Fruit fly (Drosophila melanogaster) whole organism, embryonic: ENCODE results near the gene CG13457.

ENCODE experiments used
- Abd-B ChIP-seq: fragments of 200-800 bp; sonication (Bioruptor generic); optimal IDR thresholded peaks from 2 replicates; lab custom pipeline; 2018; ENCODE audit warnings: missing biosample characterization, mild to moderate bottlenecking, missing genetic modification characterization, moderate library complexity
- Atf-2 ChIP-seq: fragments of 200-800 bp; sonication (Bioruptor generic); optimal IDR thresholded peaks from 2 replicates; lab custom pipeline; 2016; ENCODE audit warnings: missing biosample characterization, missing genetic modification characterization
- CG10321 ChIP-seq: fragments of 200-800 bp; sonication (Bioruptor generic); IDR thresholded peaks from 2 replicates; pipeline ENCODE4 v1.3.6; 2022; ENCODE audit warnings: missing biosample characterization, missing genetic modification characterization
- CG10654 ChIP-seq: fragments of 200-800 bp; sonication (Bioruptor generic); optimal IDR thresholded peaks from 2 replicates; lab custom pipeline; 2016; ENCODE audit warnings: missing biosample characterization, missing genetic modification characterization
- CG12219 ChIP-seq: fragments of 200-800 bp; sonication (Bioruptor generic); optimal IDR thresholded peaks from 3 replicates; lab custom pipeline; 2018; ENCODE audit warnings: missing biosample characterization, mild to moderate bottlenecking, missing genetic modification characterization
- CG15696 ChIP-seq: fragments of 200-800 bp; sonication (Bioruptor generic); optimal IDR thresholded peaks from 2 replicates; lab custom pipeline; 2019; ENCODE audit warnings: missing biosample characterization, mild to moderate bottlenecking, missing genetic modification characterization, moderate library complexity
- CG17328 ChIP-seq: fragments of 200-800 bp; sonication (Bioruptor generic); IDR thresholded peaks from 2 replicates; pipeline ENCODE4 v1.3.6; 2022; ENCODE audit warnings: missing biosample characterization, missing genetic modification characterization
- CG2129 ChIP-seq: fragments of 200-800 bp; sonication (Bioruptor generic); IDR thresholded peaks from 2 replicates; pipeline ENCODE4 v1.3.6; 2022; ENCODE audit warnings: missing biosample characterization, missing genetic modification characterization; ENCODE audit not compliant: partially characterized antibody
- CG2875 ChIP-seq: fragments of 200-800 bp; sonication (Bioruptor generic); optimal IDR thresholded peaks from 2 replicates; lab custom pipeline; 2017; ENCODE audit warnings: missing biosample characterization, mild to moderate bottlenecking, missing genetic modification characterization, missing genetic modification reagents
- CG31441 ChIP-seq: fragments of 200-800 bp; sonication (Bioruptor generic); IDR thresholded peaks from 2 replicates; pipeline ENCODE4 v1.3.6; 2022; ENCODE audit warnings: missing biosample characterization, missing genetic modification characterization
- CG6689 ChIP-seq: fragments of 200-800 bp; sonication (Bioruptor generic); IDR thresholded peaks from 2 replicates; pipeline ENCODE4 v1.3.6; 2022; ENCODE audit warnings: missing biosample characterization, missing genetic modification characterization
- CG6765 ChIP-seq: fragments of 200-800 bp; sonication (Bioruptor generic); optimal IDR thresholded peaks from 3 replicates; lab custom pipeline; 2017; ENCODE audit warnings: missing biosample characterization, mild to moderate bottlenecking, missing genetic modification characterization
- CG7839 ChIP-seq: fragments of 200-800 bp; sonication (Bioruptor generic); optimal IDR thresholded peaks from 3 replicates; lab custom pipeline; 2018; ENCODE audit warnings: missing biosample characterization, mild to moderate bottlenecking, missing genetic modification characterization, moderate library complexity
- CG7928 ChIP-seq: fragments of 200-800 bp; sonication (Bioruptor generic); optimal IDR thresholded peaks from 2 replicates; lab custom pipeline; 2017; ENCODE audit warnings: missing biosample characterization, mild to moderate bottlenecking, missing genetic modification characterization
- CG8924 ChIP-seq: fragments of 200-800 bp; optimal IDR thresholded peaks from 3 replicates; lab custom pipeline; 2019; ENCODE audit warnings: missing biosample characterization, mild to moderate bottlenecking, missing genetic modification characterization, moderate library complexity
- CG9876 ChIP-seq: fragments of 200-800 bp; sonication (Bioruptor generic); optimal IDR thresholded peaks from 2 replicates; lab custom pipeline; 2016; ENCODE audit warnings: missing biosample characterization, missing genetic modification characterization
- CG9932 ChIP-seq: fragments of 200-800 bp; sonication (Bioruptor generic); IDR thresholded peaks from 2 replicates; pipeline ENCODE4 v1.3.6; 2022; ENCODE audit warnings: missing biosample characterization, missing genetic modification characterization
- Dll ChIP-seq: fragments of 200-800 bp; sonication (Bioruptor generic); IDR thresholded peaks from 4 replicates; pipeline ENCODE4 v1.3.6; 2022; ENCODE audit warnings: missing biosample characterization, missing genetic modification characterization; ENCODE audit not compliant: partially characterized antibody
- Dp ChIP-seq: fragments of 200-800 bp; sonication (Bioruptor generic); optimal IDR thresholded peaks from 2 replicates; lab custom pipeline; 2018; ENCODE audit warnings: missing biosample characterization, mild to moderate bottlenecking, missing genetic modification characterization, moderate library complexity
- Dref ChIP-seq: fragments of 200-800 bp; sonication (Bioruptor generic); IDR thresholded peaks from 2 replicates; pipeline ENCODE4 v1.3.6; 2022; ENCODE audit warnings: missing biosample characterization, missing genetic modification characterization
- GATAe ChIP-seq: fragments of 200-800 bp; sonication (Bioruptor generic); conservative IDR thresholded peaks from 2 replicates; pipeline ENCODE4 v1.3.6; 2022; ENCODE audit warnings: missing biosample characterization, missing genetic modification characterization
- Gsc ChIP-seq: fragments of 200-800 bp; sonication (Bioruptor generic); IDR thresholded peaks from 2 replicates; pipeline ENCODE4 v1.3.6; 2022; ENCODE audit warnings: missing biosample characterization, missing genetic modification characterization
- H15 ChIP-seq: fragments of 200-800 bp; sonication (Bioruptor generic); IDR thresholded peaks from 3 replicates; pipeline ENCODE4 v1.3.6; 2022; ENCODE audit warnings: missing biosample characterization, missing genetic modification characterization
- HLH54F ChIP-seq: fragments of 200-800 bp; sonication (Bioruptor generic); optimal IDR thresholded peaks from 3 replicates; lab custom pipeline; 2016; ENCODE audit warnings: missing biosample characterization, missing genetic modification characterization
- HLHmδ ChIP-seq: fragments of 200-800 bp; sonication (Bioruptor generic); optimal IDR thresholded peaks from 2 replicates; lab custom pipeline; 2018; ENCODE audit warnings: missing biosample characterization, mild to moderate bottlenecking, missing genetic modification characterization, moderate library complexity
- Nf-YA ChIP-seq: fragments of 200-800 bp; sonication (Bioruptor generic); IDR thresholded peaks from 2 replicates; pipeline ENCODE4 v1.3.6; 2022; ENCODE audit warnings: missing biosample characterization, missing genetic modification characterization
- Nf-YB ChIP-seq: fragments of 200-800 bp; sonication (Bioruptor generic); optimal IDR thresholded peaks from 3 replicates; lab custom pipeline; 2019; ENCODE audit warnings: missing biosample characterization, mild to moderate bottlenecking, missing genetic modification characterization, moderate library complexity
- NfI ChIP-seq: fragments of 200-800 bp; sonication (Bioruptor generic); optimal IDR thresholded peaks from 3 replicates; lab custom pipeline; 2018; ENCODE audit warnings: missing biosample characterization, mild to moderate bottlenecking, missing genetic modification characterization, moderate library complexity
- PHDP ChIP-seq: fragments of 200-800 bp; sonication (Bioruptor generic); optimal IDR thresholded peaks from 3 replicates; lab custom pipeline; 2018; ENCODE audit warnings: missing biosample characterization, mild to moderate bottlenecking, missing genetic modification characterization, moderate library complexity
- Sox102F ChIP-seq: fragments of 200-800 bp; sonication (Bioruptor generic); optimal IDR thresholded peaks from 2 replicates; lab custom pipeline; 2018; ENCODE audit warnings: missing biosample characterization, mild to moderate bottlenecking, missing genetic modification characterization, moderate library complexity
- Ssrp ChIP-seq: fragments of 200-800 bp; sonication (Bioruptor generic); optimal IDR thresholded peaks from 2 replicates; lab custom pipeline; 2018; ENCODE audit warnings: missing biosample characterization, mild to moderate bottlenecking, missing genetic modification characterization, moderate library complexity
- bab2 ChIP-seq: fragments of 200-800 bp; sonication (Bioruptor generic); optimal IDR thresholded peaks from 2 replicates; lab custom pipeline; 2016; ENCODE audit warnings: missing biosample characterization, missing genetic modification characterization
- exex ChIP-seq: fragments of 200-800 bp; sonication (Bioruptor generic); optimal IDR thresholded peaks from 4 replicates; lab custom pipeline; 2018; ENCODE audit warnings: missing biosample characterization, mild to moderate bottlenecking, missing genetic modification characterization, moderate library complexity
- fru ChIP-seq: fragments of >200 bp; optimal IDR thresholded peaks from 2 replicates; lab custom pipeline; 2017
- gfzf ChIP-seq: fragments of 200-800 bp; sonication (Bioruptor generic); optimal IDR thresholded peaks from 2 replicates; lab custom pipeline; 2016; ENCODE audit warnings: missing biosample characterization, mild to moderate bottlenecking, missing genetic modification characterization, moderate library complexity
- grau ChIP-seq: fragments of 200-800 bp; optimal IDR thresholded peaks from 3 replicates; lab custom pipeline; 2019; ENCODE audit warnings: missing biosample characterization, mild to moderate bottlenecking, missing genetic modification characterization, moderate library complexity
- gsb ChIP-seq: fragments of 200-800 bp; sonication (Bioruptor generic); IDR thresholded peaks from 2 replicates; pipeline ENCODE4 v1.3.6; 2022; ENCODE audit warnings: missing biosample characterization, missing genetic modification characterization
- nom ChIP-seq: fragments of 200-800 bp; sonication (Bioruptor generic); optimal IDR thresholded peaks from 2 replicates; lab custom pipeline; 2017; ENCODE audit warnings: missing biosample characterization, missing genetic modification characterization, mild to moderate bottlenecking, moderate library complexity, missing genetic modification reagents
- pan ChIP-seq, 4 experiments: fragments of >200 bp in 3 of 4; fragments of 200-800 bp in 1 of 4; sonication (Bioruptor generic) in 1 of 4; optimal IDR thresholded peaks in 3 of 4; IDR thresholded peaks in 1 of 4; 2 replicates each; pipeline versions ENCODE4 v1.3.6 to Lab custom; 2017 to 2022; ENCODE audit warnings: missing biosample characterization in 2 of 4, missing genetic modification characterization in 2 of 4, mixed read lengths in 1 of 4
- prd ChIP-seq, 3 experiments: fragments of >200 bp in 2 of 3; fragments of 200-800 bp in 1 of 3; sonication (Bioruptor generic) in 1 of 3; optimal IDR thresholded peaks in 2 of 3; IDR thresholded peaks in 1 of 3; 2 replicates in 2 of 3; 3 replicates in 1 of 3; pipeline versions ENCODE4 v1.3.6 to Lab custom; 2017 to 2022; ENCODE audit warnings: missing biosample characterization in 1 of 3, missing genetic modification characterization in 1 of 3
- ranshi ChIP-seq: fragments of 200-800 bp; sonication (Bioruptor generic); IDR thresholded peaks from 2 replicates; pipeline ENCODE4 v1.3.6; 2022; ENCODE audit warnings: missing biosample characterization, missing genetic modification characterization
- repo ChIP-seq: fragments of 200-800 bp; sonication (Bioruptor generic); optimal IDR thresholded peaks from 2 replicates; lab custom pipeline; 2016; ENCODE audit warnings: missing biosample characterization, missing genetic modification characterization
- sna ChIP-seq: fragments of 200-800 bp; sonication (Bioruptor generic); IDR thresholded peaks from 2 replicates; pipeline ENCODE4 v1.3.6; 2022; ENCODE audit warnings: missing biosample characterization, missing genetic modification characterization; ENCODE audit not compliant: partially characterized antibody
- stc ChIP-seq: fragments of 200-800 bp; sonication (Bioruptor generic); IDR thresholded peaks from 2 replicates; pipeline ENCODE4 v1.3.6; 2022; ENCODE audit warnings: missing biosample characterization, missing genetic modification characterization
- tgo ChIP-seq: fragments of 200-800 bp; sonication (Bioruptor generic); IDR thresholded peaks from 3 replicates; pipeline ENCODE4 v1.3.6; 2022; ENCODE audit warnings: missing biosample characterization, missing genetic modification characterization
- tna ChIP-seq: fragments of 200-800 bp; sonication (Bioruptor generic); IDR thresholded peaks from 2 replicates; pipeline ENCODE4 v1.3.6; 2022; ENCODE audit warnings: missing biosample characterization, missing genetic modification characterization; ENCODE audit not compliant: partially characterized antibody
- wdn ChIP-seq: fragments of 200-800 bp; sonication (Bioruptor generic); IDR thresholded peaks from 2 replicates; pipeline ENCODE4 v1.3.6; 2022; ENCODE audit warnings: missing biosample characterization, missing genetic modification characterization
- zfh2 ChIP-seq: fragments of 200-800 bp; sonication (Bioruptor generic); optimal IDR thresholded peaks from 2 replicates; lab custom pipeline; 2016; ENCODE audit warnings: missing biosample characterization, missing genetic modification characterization

The CG13457 gene

DNA sequence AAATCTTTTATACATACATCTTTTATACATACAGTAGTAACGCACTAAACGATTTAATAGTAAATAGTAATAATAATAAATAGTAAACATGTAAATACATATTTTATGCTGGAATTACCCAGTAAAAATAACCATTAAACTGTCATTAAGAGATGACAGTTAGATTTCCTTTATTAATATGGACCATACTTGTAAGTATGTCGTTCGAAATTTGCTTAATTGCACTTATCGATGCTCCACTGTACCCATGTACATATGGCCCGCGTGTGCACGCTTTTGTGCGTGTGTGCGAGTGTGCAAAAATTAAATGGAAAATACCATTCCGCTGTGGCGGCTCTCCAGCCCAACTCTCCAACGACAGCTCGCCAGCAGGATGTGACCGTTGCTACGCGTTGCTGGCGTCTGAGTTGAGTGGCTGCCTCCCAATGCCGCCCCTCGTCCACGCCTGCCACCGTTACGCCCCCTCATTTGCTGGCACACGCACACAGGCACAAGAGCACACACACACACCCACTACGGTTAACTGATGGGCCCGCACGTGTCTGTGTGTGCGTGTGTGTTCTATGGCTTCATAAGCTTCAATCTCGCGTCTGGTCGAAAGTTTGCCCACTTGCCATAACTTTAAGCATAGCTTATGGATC lies 28.4 kb downstream of the CG13457 start:
- TF ChIP-seq Atf-2 (no peak), CG7839 (tag; lab: Kevin White, UChicago) (peak; percentile 12), grau (tag; lab: Kevin White, UChicago) (peak; percentile 78), Dref (GFP tag; lab: Robert Waterston, UW) (no peak), tgo (GFP tag; lab: Robert Waterston, UW) (0 out of 3 replicates have a peak, but pooled peaks have one; percentile 26), CG8924 (no peak), HLH54F (no peak), CG7928 (GFP tag; lab: Kevin White, UChicago) (no peak), CG17328 (0 out of 2 replicates have a peak, but pooled peaks have one; percentile 14), gsb (GFP tag; lab: Robert Waterston, UW) (no peak), pan (optimal IDR thresholded peaks at IDR 0.05; lab: Kevin White, UChicago) (no peak), pan (GFP tag; optimal IDR thresholded peaks at IDR 0.05 in 1 of 2, IDR thresholded peaks at IDR 0.05 in 1 of 2) (peak in 1 of 2 experiments; percentile 37), Nf-YB (GFP tag; lab: Kevin White, UChicago) (no peak), HLHmδ (GFP tag; lab: Kevin White, UChicago) (peak; percentile 22), CG2129 (no peak), Gsc (no peak), CG6689 (GFP tag; lab: Robert Waterston, UW) (peak; percentile 22; the same call in 1 of the 2 replicates), prd (optimal IDR thresholded peaks at IDR 0.05; lab: Kevin White, UChicago) (no peak), prd (GFP tag; IDR thresholded peaks at IDR 0.05; lab: Robert Waterston, UW) (peak; percentile 36; the same call in 2 of the 3 replicates), NfI (GFP tag; lab: Kevin White, UChicago) (no peak), GATAe (GFP tag; lab: Robert Waterston, UW) (no peak), Abd-B (GFP tag; lab: Kevin White, UChicago) (no peak), CG10654 (no peak), CG9876 (GFP tag; lab: Kevin White, UChicago) (no peak), PHDP (tag; lab: Kevin White, UChicago) (peak; percentile 12), bab2 (GFP tag; lab: Kevin White, UChicago) (no peak), sna (GFP tag; lab: Robert Waterston, UW) (no peak), fru (lab: Kevin White, UChicago) (no peak), CG31441 (GFP tag; lab: Robert Waterston, UW) (no peak), ranshi (GFP tag; lab: Robert Waterston, UW) (peak; percentile 31; the same call in 1 of the 2 replicates), CG6765 (no peak), Ssrp (tag; lab: Kevin White, UChicago) (peak; percentile 11), CG15696 (no peak), gfzf (GFP tag; lab: Kevin White, UChicago) (no peak), Nf-YA (GFP tag; lab: Robert Waterston, UW) (no peak), H15 (GFP tag; lab: Robert Waterston, UW) (0 out of 3 replicates have a peak, but pooled peaks have one; percentile 35), zfh2 (GFP tag; lab: Kevin White, UChicago) (no peak), Sox102F (GFP tag; lab: Kevin White, UChicago) (peak; percentile 20), tna (GFP tag; lab: Robert Waterston, UW) (no peak), repo (GFP tag; lab: Kevin White, UChicago) (no peak), wdn (GFP tag; lab: Robert Waterston, UW) (no peak), stc (GFP tag; lab: Robert Waterston, UW) (no peak), nom (GFP tag; lab: Kevin White, UChicago) (peak; percentile 24), CG2875 (GFP tag; lab: Kevin White, UChicago) (no peak), Dll (GFP tag; lab: Robert Waterston, UW) (no peak), CG10321 (no peak), exex (no peak), CG9932 (GFP tag; lab: Robert Waterston, UW) (peak; percentile 23; the same call in 1 of the 2 replicates), CG12219 (peak; percentile 1), Dp (GFP tag; lab: Kevin White, UChicago) (no peak)
